Fruit fly (Drosophila melanogaster): ENCODE measurements around the gene Best2.

- no peak for TF ChIP-seq toe (GFP tag; optimal IDR thresholded peaks at IDR 0.05)
- TF ChIP-seq CG5204 (GFP tag; optimal IDR thresholded peaks at IDR 0.05) = no peak
- TF ChIP-seq CG1620 (GFP tag; optimal IDR thresholded peaks at IDR 0.05) = no peak
- TF ChIP-seq tj (GFP tag; optimal IDR thresholded peaks at IDR 0.05) = no peak
- TF ChIP-seq CG11617 (GFP tag; optimal IDR thresholded peaks at IDR 0.05) = no peak
- TF ChIP-seq CG7045 (GFP tag; optimal IDR thresholded peaks at IDR 0.05) = no peak
- TF ChIP-seq Hr96 (GFP tag; optimal IDR thresholded peaks at IDR 0.05) = no peak
Measured at dm6 chr3L:6263470-6263869, 7.0 kb upstream of the Best2 start.
